Worm (Caenorhabditis elegans) whole organism, L3 larva: Measurements from ENCODE around the gene sri-4.

ENCODE experiments used
- ZK546.5 ChIP-seq: sonication (generic microtip); optimal IDR thresholded peaks from 2 replicates; lab custom pipeline; 2017; ENCODE audit warnings: missing biosample characterization, missing genetic modification characterization
- ama-1 ChIP-seq: fragments of 150-350 bp; optimal IDR thresholded peaks from 2 replicates; lab custom pipeline; 2018
- fos-1 ChIP-seq: fragments of 150-350 bp; optimal IDR thresholded peaks from 2 replicates; lab custom pipeline; 2014; ENCODE audit warnings: missing biosample characterization, missing genetic modification characterization
- hmg-11 ChIP-seq: sonication (generic microtip); optimal IDR thresholded peaks from 2 replicates; lab custom pipeline; 2016; ENCODE audit warnings: missing genetic modification characterization, missing compliant biosample characterization
- nhr-11 ChIP-seq: fragments of 150-350 bp; optimal IDR thresholded peaks from 2 replicates; lab custom pipeline; 2014; ENCODE audit warnings: missing biosample characterization, missing genetic modification characterization
- nhr-76 ChIP-seq: fragments of 150-350 bp; sonication (generic microtip); optimal IDR thresholded peaks from 5 replicates; lab custom pipeline; 2014; ENCODE audit warnings: missing biosample characterization, missing genetic modification characterization
- nhr-77 ChIP-seq: fragments of 150-350 bp; optimal IDR thresholded peaks from 2 replicates; lab custom pipeline; 2014; ENCODE audit warnings: missing biosample characterization, missing genetic modification characterization
- pha-4 ChIP-seq: fragments of 150-350 bp; optimal IDR thresholded peaks from 2 replicates; lab custom pipeline; 2014; ENCODE audit warnings: missing biosample characterization, missing genetic modification reagents, missing genetic modification characterization
- tbx-2 ChIP-seq: sonication (generic microtip); optimal IDR thresholded peaks from 2 replicates; lab custom pipeline; 2016; ENCODE audit warnings: mild to moderate bottlenecking, missing genetic modification characterization, missing compliant biosample characterization
- unc-62 ChIP-seq: fragments of 150-350 bp; sonication (generic microtip); optimal IDR thresholded peaks from 4 replicates; lab custom pipeline; 2014; ENCODE audit warnings: missing biosample characterization, missing genetic modification reagents, missing genetic modification characterization

DNA sequence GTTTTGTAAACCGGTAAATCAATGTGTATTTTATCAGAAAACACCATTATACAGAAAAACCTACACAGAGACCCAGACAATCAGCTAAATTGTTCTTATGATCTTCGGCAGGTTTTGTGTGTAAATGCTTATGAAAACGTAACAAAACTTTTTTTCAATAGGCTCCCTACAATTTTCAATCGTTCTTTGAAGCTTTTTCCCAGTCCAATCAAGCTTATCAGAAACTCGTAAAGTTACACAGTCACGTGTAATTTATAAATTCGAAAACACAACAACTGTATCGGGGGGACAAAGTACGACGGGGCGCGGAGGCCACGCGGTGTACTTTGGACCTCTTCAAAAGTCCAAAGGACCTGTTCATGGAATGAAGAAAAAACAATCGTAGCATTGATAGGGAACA lies 17.9 kb upstream of the sri-4 start:
- TF ChIP-seq ZK546.5 (tag; lab: Kevin White, UChicago) (no peak), unc-62 (GFP tag; lab: Kevin White, UChicago) (no peak), tbx-2 (tag; lab: Kevin White, UChicago) (no peak), fos-1 (tag; lab: Kevin White, UChicago) (no peak), nhr-77 (no peak), nhr-76 (tag; lab: Kevin White, UChicago) (no peak), ama-1 (peak; percentile 87), hmg-11 (no peak), nhr-11 (tag; lab: Kevin White, UChicago) (no peak), pha-4 (tag; lab: Kevin White, UChicago) (peak; percentile 86)
